Fruit fly (Drosophila melanogaster) whole organism, embryonic: Measurements from ENCODE around the gene CG9776.

Experiments used
- B-H1 ChIP-seq: fragments of 200-800 bp; sonication (Bioruptor generic); IDR thresholded peaks from 3 replicates; pipeline ENCODE4 v1.3.6; 2022; ENCODE audit warnings: missing biosample characterization, missing genetic modification characterization
- CG10979 ChIP-seq: fragments of 200-800 bp; sonication (Bioruptor generic); optimal IDR thresholded peaks from 2 replicates; lab custom pipeline; 2018; ENCODE audit warnings: missing biosample characterization, mild to moderate bottlenecking, missing genetic modification characterization, moderate library complexity
- CG11247 ChIP-seq: fragments of 200-800 bp; sonication (Bioruptor generic); IDR thresholded peaks from 2 replicates; pipeline ENCODE4 v1.3.6; 2022; ENCODE audit warnings: missing biosample characterization, missing genetic modification characterization
- CG12659 ChIP-seq: fragments of 200-800 bp; sonication (Bioruptor generic); optimal IDR thresholded peaks from 3 replicates; lab custom pipeline; 2017; ENCODE audit warnings: mild to moderate bottlenecking, missing biosample characterization, missing genetic modification reagents, missing genetic modification characterization
- CG13775 ChIP-seq: fragments of 200-800 bp; sonication (Bioruptor generic); optimal IDR thresholded peaks from 3 replicates; lab custom pipeline; 2017; ENCODE audit warnings: missing biosample characterization, mild to moderate bottlenecking, missing genetic modification characterization
- CG15073 ChIP-seq: fragments of 200-800 bp; sonication (Bioruptor generic); optimal IDR thresholded peaks from 2 replicates; lab custom pipeline; 2016; ENCODE audit warnings: missing biosample characterization, missing genetic modification characterization
- CG15269 ChIP-seq: fragments of 200-800 bp; sonication (Bioruptor generic); optimal IDR thresholded peaks from 2 replicates; lab custom pipeline; 2018; ENCODE audit warnings: missing biosample characterization, mild to moderate bottlenecking, missing genetic modification characterization, moderate library complexity
- CG16815 ChIP-seq: fragments of 200-800 bp; sonication (Bioruptor generic); optimal IDR thresholded peaks from 3 replicates; lab custom pipeline; 2017; ENCODE audit warnings: missing biosample characterization, mild to moderate bottlenecking, missing genetic modification characterization
- CG17361 ChIP-seq: fragments of 200-800 bp; sonication (Bioruptor generic); IDR thresholded peaks from 3 replicates; pipeline ENCODE4 v1.3.6; 2022; ENCODE audit warnings: missing biosample characterization, missing genetic modification characterization
- CG3065 ChIP-seq: fragments of 200-800 bp; sonication (Bioruptor generic); optimal IDR thresholded peaks from 2 replicates; lab custom pipeline; 2016; ENCODE audit warnings: missing biosample characterization, missing genetic modification characterization
- CG3847 ChIP-seq: fragments of 200-800 bp; sonication (Bioruptor generic); IDR thresholded peaks from 2 replicates; pipeline ENCODE4 v1.3.6; 2022; ENCODE audit warnings: missing biosample characterization, missing genetic modification characterization
- CG4617 ChIP-seq: fragments of 200-800 bp; sonication (Bioruptor generic); optimal IDR thresholded peaks from 3 replicates; lab custom pipeline; 2016; ENCODE audit warnings: missing biosample characterization, missing genetic modification characterization, borderline replicate concordance
- CG6272 ChIP-seq: fragments of 200-800 bp; sonication (Bioruptor generic); IDR thresholded peaks from 2 replicates; pipeline ENCODE4 v1.3.6; 2022; ENCODE audit warnings: missing biosample characterization, missing genetic modification characterization
- CG7556 ChIP-seq: fragments of 200-800 bp; sonication (Bioruptor generic); optimal IDR thresholded peaks from 2 replicates; lab custom pipeline; 2017; ENCODE audit warnings: missing biosample characterization, mild to moderate bottlenecking, missing genetic modification characterization
- CG8388 ChIP-seq: fragments of 200-800 bp; sonication (Bioruptor generic); optimal IDR thresholded peaks from 2 replicates; lab custom pipeline; 2019; ENCODE audit warnings: missing biosample characterization, mild to moderate bottlenecking, missing genetic modification characterization, moderate library complexity
- CG8478 ChIP-seq: fragments of >200 bp; optimal IDR thresholded peaks from 2 replicates; lab custom pipeline; 2018
- Dek ChIP-seq: fragments of 200-800 bp; sonication (Bioruptor generic); optimal IDR thresholded peaks from 3 replicates; lab custom pipeline; 2019; ENCODE audit warnings: missing biosample characterization, mild to moderate bottlenecking, missing genetic modification characterization, moderate library complexity
- Doc3 ChIP-seq: fragments of 200-800 bp; sonication (Bioruptor generic); IDR thresholded peaks from 3 replicates; pipeline ENCODE4 v1.3.6; 2022; ENCODE audit warnings: missing biosample characterization, missing genetic modification characterization; ENCODE audit not compliant: partially characterized antibody
- Hr3 ChIP-seq: fragments of 200-800 bp; sonication (Bioruptor generic); optimal IDR thresholded peaks from 3 replicates; lab custom pipeline; 2016; ENCODE audit warnings: missing biosample characterization, missing genetic modification characterization
- MESR4 ChIP-seq: fragments of 200-800 bp; sonication (Bioruptor generic); optimal IDR thresholded peaks from 2 replicates; lab custom pipeline; 2018; ENCODE audit warnings: missing biosample characterization, mild to moderate bottlenecking, missing genetic modification characterization, moderate library complexity
- Oaz ChIP-seq: fragments of 200-800 bp; sonication (Bioruptor generic); IDR thresholded peaks from 2 replicates; pipeline ENCODE4 v1.3.6; 2022; ENCODE audit warnings: missing biosample characterization, missing genetic modification characterization
- Oli ChIP-seq: fragments of 200-800 bp; sonication (Bioruptor generic); optimal IDR thresholded peaks from 2 replicates; lab custom pipeline; 2018; ENCODE audit warnings: missing biosample characterization, mild to moderate bottlenecking, missing genetic modification characterization, moderate library complexity
- Rfx ChIP-seq: fragments of 200-800 bp; sonication (Bioruptor generic); IDR thresholded peaks from 2 replicates; pipeline ENCODE4 v1.3.6; 2022; ENCODE audit warnings: missing biosample characterization, missing genetic modification characterization
- Sox102F ChIP-seq: fragments of 200-800 bp; sonication (Bioruptor generic); optimal IDR thresholded peaks from 2 replicates; lab custom pipeline; 2018; ENCODE audit warnings: missing biosample characterization, mild to moderate bottlenecking, missing genetic modification characterization, moderate library complexity
- Ssrp ChIP-seq: fragments of 200-800 bp; sonication (Bioruptor generic); optimal IDR thresholded peaks from 2 replicates; lab custom pipeline; 2018; ENCODE audit warnings: missing biosample characterization, mild to moderate bottlenecking, missing genetic modification characterization, moderate library complexity
- Xbp1 ChIP-seq: fragments of 200-800 bp; sonication (Bioruptor generic); optimal IDR thresholded peaks from 3 replicates; lab custom pipeline; 2016; ENCODE audit warnings: missing biosample characterization, mild to moderate bottlenecking, missing genetic modification characterization
- az2 ChIP-seq: fragments of 200-800 bp; sonication (Bioruptor generic); optimal IDR thresholded peaks from 3 replicates; lab custom pipeline; 2016; ENCODE audit warnings: missing biosample characterization, missing genetic modification characterization
- bcd ChIP-seq: fragments of 200-800 bp; sonication (Bioruptor generic); optimal IDR thresholded peaks from 2 replicates; lab custom pipeline; 2017; ENCODE audit warnings: missing biosample characterization, mild to moderate bottlenecking, missing genetic modification characterization
- caup ChIP-seq: fragments of 200-800 bp; sonication (Bioruptor generic); optimal IDR thresholded peaks from 3 replicates; lab custom pipeline; 2017; ENCODE audit warnings: missing biosample characterization, mild to moderate bottlenecking, missing genetic modification characterization, moderate library complexity; ENCODE audit not compliant: severe bottlenecking
- crp ChIP-seq, 2 experiments: fragments of 200-800 bp; sonication (Bioruptor generic); optimal IDR thresholded peaks; 2 replicates in 1 of 2; 3 replicates in 1 of 2; lab custom pipeline; 2017; ENCODE audit warnings: missing biosample characterization in 2 of 2, missing genetic modification characterization in 2 of 2, mild to moderate bottlenecking in 1 of 2, moderate library complexity in 1 of 2
- dmrt11E ChIP-seq: fragments of 200-800 bp; sonication (Bioruptor generic); optimal IDR thresholded peaks from 3 replicates; lab custom pipeline; 2018; ENCODE audit warnings: missing biosample characterization, mild to moderate bottlenecking, missing genetic modification characterization, moderate library complexity
- dpn ChIP-seq, 2 experiments: fragments of 200-800 bp; sonication (Bioruptor generic); optimal IDR thresholded peaks; 3 replicates each; lab custom pipeline; 2016; ENCODE audit warnings: missing biosample characterization in 2 of 2, missing genetic modification characterization in 2 of 2
- dysf ChIP-seq: fragments of 200-800 bp; sonication (Bioruptor generic); IDR thresholded peaks from 3 replicates; pipeline ENCODE4 v1.3.6; 2022; ENCODE audit warnings: missing biosample characterization, missing genetic modification characterization
- fd96Cb ChIP-seq: fragments of 200-800 bp; sonication (Bioruptor generic); optimal IDR thresholded peaks from 2 replicates; lab custom pipeline; 2018; ENCODE audit warnings: missing biosample characterization, mild to moderate bottlenecking, missing genetic modification characterization, moderate library complexity
- gcm2 ChIP-seq: fragments of 200-800 bp; sonication (Bioruptor generic); optimal IDR thresholded peaks from 2 replicates; lab custom pipeline; 2016; ENCODE audit warnings: missing biosample characterization, missing genetic modification characterization
- knrl ChIP-seq: fragments of 200-800 bp; sonication (Bioruptor generic); IDR thresholded peaks from 3 replicates; pipeline ENCODE4 v1.3.6; 2022; ENCODE audit warnings: missing biosample characterization, missing genetic modification characterization; ENCODE audit not compliant: partially characterized antibody
- pan ChIP-seq, 4 experiments: fragments of >200 bp in 3 of 4; fragments of 200-800 bp in 1 of 4; sonication (Bioruptor generic) in 1 of 4; optimal IDR thresholded peaks in 3 of 4; IDR thresholded peaks in 1 of 4; 2 replicates each; pipeline versions ENCODE4 v1.3.6 to Lab custom; 2017 to 2022; ENCODE audit warnings: missing biosample characterization in 2 of 4, missing genetic modification characterization in 2 of 4, mixed read lengths in 1 of 4
- phol ChIP-seq: fragments of 200-800 bp; sonication (Bioruptor generic); optimal IDR thresholded peaks from 3 replicates; lab custom pipeline; 2018; ENCODE audit warnings: missing biosample characterization, mild to moderate bottlenecking, missing genetic modification characterization, moderate library complexity
- pros ChIP-seq: fragments of 200-800 bp; sonication (Bioruptor generic); optimal IDR thresholded peaks from 3 replicates; lab custom pipeline; 2019; ENCODE audit warnings: missing biosample characterization, mild to moderate bottlenecking, missing genetic modification characterization, moderate library complexity
- pzg ChIP-seq: fragments of 200-800 bp; sonication (Bioruptor generic); optimal IDR thresholded peaks from 3 replicates; lab custom pipeline; 2018; ENCODE audit warnings: missing biosample characterization, mild to moderate bottlenecking, missing genetic modification characterization, moderate library complexity
- row ChIP-seq: fragments of 200-800 bp; sonication (Bioruptor generic); IDR thresholded peaks from 3 replicates; pipeline ENCODE4 v1.3.6; 2022; ENCODE audit warnings: missing biosample characterization, missing genetic modification characterization
- sd ChIP-seq: fragments of 200-800 bp; sonication (Bioruptor generic); optimal IDR thresholded peaks from 3 replicates; lab custom pipeline; 2018; ENCODE audit warnings: missing biosample characterization, mild to moderate bottlenecking, missing genetic modification characterization, moderate library complexity
- ssp ChIP-seq: fragments of 200-800 bp; sonication (Bioruptor generic); IDR thresholded peaks from 2 replicates; pipeline ENCODE4 v1.3.6; 2022; ENCODE audit warnings: missing biosample characterization, missing genetic modification characterization
- tin ChIP-seq: fragments of 200-800 bp; sonication (Bioruptor generic); optimal IDR thresholded peaks from 3 replicates; lab custom pipeline; 2016; ENCODE audit warnings: missing biosample characterization, missing genetic modification characterization
- twi ChIP-seq: fragments of 200-800 bp; optimal IDR thresholded peaks from 2 replicates; lab custom pipeline; 2019; ENCODE audit warnings: missing biosample characterization, mild to moderate bottlenecking, missing genetic modification characterization, moderate library complexity
- unpg ChIP-seq: fragments of 200-800 bp; sonication (Bioruptor generic); optimal IDR thresholded peaks from 3 replicates; lab custom pipeline; 2018; ENCODE audit warnings: missing biosample characterization, mild to moderate bottlenecking, missing genetic modification characterization, moderate library complexity
- wek ChIP-seq: fragments of 200-800 bp; sonication (Bioruptor generic); optimal IDR thresholded peaks from 3 replicates; lab custom pipeline; 2018; ENCODE audit warnings: missing biosample characterization, mild to moderate bottlenecking, missing genetic modification characterization, moderate library complexity

Gene CG9776

dm6 chr3R:4311067-4311723, 22.7 kb downstream of the CG9776 start, which contains the start of gene Suv3 (continued):
- TF ChIP-seq CG11247 (GFP tag; lab: Robert Waterston, UW): peak; percentile 32; the same call in 1 of the 2 replicates
- peak; percentile 41; the same call in 1 of the 3 replicates for TF ChIP-seq dysf (GFP tag; lab: Robert Waterston, UW)
- peak; percentile 22 for TF ChIP-seq CG16815 (GFP tag; lab: Kevin White, UChicago)
- TF ChIP-seq MESR4 (GFP tag; lab: Kevin White, UChicago): peak; percentile 61
- TF ChIP-seq Xbp1 (GFP tag; lab: Kevin White, UChicago): peak; percentile 6
- 0 out of 3 replicates have a peak, but pooled peaks have one; percentile 19 for TF ChIP-seq B-H1
- TF ChIP-seq CG10979 (tag; lab: Kevin White, UChicago): peak; percentile 48
- peak; percentile 45 for TF ChIP-seq dmrt11E (tag; lab: Kevin White, UChicago)
- TF ChIP-seq pzg: peak; percentile 46
- TF ChIP-seq unpg (GFP tag; lab: Kevin White, UChicago): peak; percentile 18
- TF ChIP-seq pros (GFP tag; lab: Kevin White, UChicago): no peak
- TF ChIP-seq CG3847 (GFP tag; lab: Robert Waterston, UW): peak; percentile 42
- no peak for TF ChIP-seq CG6272 (GFP tag; lab: Robert Waterston, UW)
- peak; percentile 50 for TF ChIP-seq row (GFP tag; lab: Robert Waterston, UW)
- TF ChIP-seq CG4617 (GFP tag; lab: Kevin White, UChicago): peak; percentile 16
- peak; percentile 26 for TF ChIP-seq az2 (GFP tag; lab: Kevin White, UChicago)
- no peak for TF ChIP-seq CG8478 (lab: Kevin White, UChicago)
- peak; percentile 26 for TF ChIP-seq CG12659 (GFP tag; lab: Kevin White, UChicago)
- no peak for TF ChIP-seq gcm2 (GFP tag; lab: Kevin White, UChicago)
- peak; percentile 20 to 89 for TF ChIP-seq crp (GFP tag; optimal IDR thresholded peaks at IDR 0.05; lab: Kevin White, UChicago)
- no peak for TF ChIP-seq CG15073
- peak; percentile 22 for TF ChIP-seq fd96Cb (tag; lab: Kevin White, UChicago)
- TF ChIP-seq tin: peak; percentile 9
- TF ChIP-seq Doc3 (GFP tag; lab: Robert Waterston, UW): peak; percentile 25; the same call in 1 of the 3 replicates
- peak; percentile 30 for TF ChIP-seq bcd
- TF ChIP-seq sd (tag; lab: Kevin White, UChicago): no peak
- TF ChIP-seq CG15269 (tag; lab: Kevin White, UChicago): peak; percentile 71
- no peak for TF ChIP-seq Sox102F (GFP tag; lab: Kevin White, UChicago)
- TF ChIP-seq Ssrp: peak; percentile 59
- peak; percentile 64 for TF ChIP-seq twi
- TF ChIP-seq dpn (GFP tag; optimal IDR thresholded peaks at IDR 0.05; lab: Kevin White, UChicago): peak in 1 of 2 experiments; percentile 13
- TF ChIP-seq ssp (GFP tag; lab: Robert Waterston, UW): 0 out of 2 replicates have a peak, but pooled peaks have one; percentile 39
- TF ChIP-seq knrl (GFP tag; lab: Robert Waterston, UW): no peak
- peak; percentile 73 for TF ChIP-seq CG13775 (GFP tag; lab: Kevin White, UChicago)
- TF ChIP-seq Oaz (GFP tag; lab: Robert Waterston, UW): no peak
- TF ChIP-seq phol: peak; percentile 60
- no peak for TF ChIP-seq CG3065 (GFP tag; lab: Kevin White, UChicago)
- TF ChIP-seq Hr3 (GFP tag; lab: Kevin White, UChicago): peak; percentile 52
- TF ChIP-seq Rfx (GFP tag; lab: Robert Waterston, UW): peak; percentile 62; the same call in 1 of the 2 replicates
- peak; percentile 85 for TF ChIP-seq CG17361 (GFP tag; lab: Robert Waterston, UW)
- peak; percentile 26 for TF ChIP-seq CG7556 (GFP tag; lab: Kevin White, UChicago)
- peak; percentile 48 for TF ChIP-seq CG8388 (GFP tag; lab: Kevin White, UChicago)
- TF ChIP-seq wek (GFP tag; lab: Kevin White, UChicago): peak; percentile 93
- TF ChIP-seq Oli: peak; percentile 22
- TF ChIP-seq Dek (tag; lab: Kevin White, UChicago): peak; percentile 2
- TF ChIP-seq pan (optimal IDR thresholded peaks at IDR 0.05; lab: Kevin White, UChicago): no peak
- TF ChIP-seq pan (GFP tag; optimal IDR thresholded peaks at IDR 0.05 in 1 of 2, IDR thresholded peaks at IDR 0.05 in 1 of 2): peak in 1 of 2 experiments; percentile 36
- TF ChIP-seq caup (GFP tag; lab: Kevin White, UChicago): peak; percentile 7
